Worm (Caenorhabditis elegans) whole organism, early embryonic: ENCODE results near the gene clec-144.

Experiments
- B0310.2 ChIP-seq: sonication (generic microtip); optimal IDR thresholded peaks from 2 replicates; lab custom pipeline; 2016; ENCODE audit warnings: mild to moderate bottlenecking, missing genetic modification characterization, missing compliant biosample characterization
- ama-1 ChIP-seq: fragments of 150-350 bp; optimal IDR thresholded peaks from 2 replicates; lab custom pipeline; 2014
- ets-7 ChIP-seq: sonication (generic microtip); optimal IDR thresholded peaks from 2 replicates; lab custom pipeline; 2016; ENCODE audit warnings: missing genotype, missing genetic modification characterization, missing compliant biosample characterization
- flt-1 ChIP-seq: fragments of 200-800 bp; sonication (Bioruptor generic); IDR thresholded peaks from 2 replicates; pipeline ENCODE4 v1.3.6; 2022; ENCODE audit warnings: missing genetic modification characterization, missing compliant biosample characterization
- hmbx-1 ChIP-seq: sonication (generic microtip); optimal IDR thresholded peaks from 2 replicates; lab custom pipeline; 2016; ENCODE audit warnings: mild to moderate bottlenecking, missing genetic modification characterization, missing compliant biosample characterization
- hmg-4 ChIP-seq: fragments of 200-800 bp; sonication (Bioruptor generic); optimal IDR thresholded peaks from 2 replicates; lab custom pipeline; 2018; ENCODE audit warnings: mild to moderate bottlenecking, missing genetic modification characterization, missing compliant biosample characterization
- hnd-1 ChIP-seq: sonication (generic microtip); optimal IDR thresholded peaks from 2 replicates; lab custom pipeline; 2016; ENCODE audit warnings: missing genetic modification characterization, missing compliant biosample characterization
- pes-1 ChIP-seq: fragments of 200-800 bp; sonication (Bioruptor generic); IDR thresholded peaks from 2 replicates; pipeline ENCODE4 v1.3.6; 2022; ENCODE audit warnings: missing genetic modification reagents, missing genetic modification characterization, missing compliant biosample characterization
- scrt-1 ChIP-seq: fragments of 200-800 bp; sonication (Bioruptor generic); IDR thresholded peaks from 2 replicates; pipeline ENCODE4 v1.3.6; 2022; ENCODE audit warnings: missing genetic modification characterization, missing compliant biosample characterization
- sea-1 ChIP-seq: fragments of 200-800 bp; sonication (Bioruptor generic); conservative IDR thresholded peaks from 2 replicates; pipeline ENCODE4 v1.3.6; 2022; ENCODE audit warnings: missing genetic modification characterization, missing compliant biosample characterization
- tbx-11 ChIP-seq: fragments of 200-800 bp; sonication (Bioruptor generic); IDR thresholded peaks from 2 replicates; pipeline ENCODE4 v1.3.6; 2022; ENCODE audit warnings: missing genetic modification characterization, missing compliant biosample characterization
- tbx-37 ChIP-seq: fragments of 200-800 bp; sonication (Bioruptor generic); conservative IDR thresholded peaks from 2 replicates; pipeline ENCODE4 v1.3.6; 2022; ENCODE audit warnings: missing genetic modification reagents, missing genetic modification characterization, missing compliant biosample characterization
- tra-4 ChIP-seq: sonication (generic microtip); optimal IDR thresholded peaks from 2 replicates; lab custom pipeline; 2017; ENCODE audit warnings: missing genetic modification characterization, missing compliant biosample characterization

DNA sequence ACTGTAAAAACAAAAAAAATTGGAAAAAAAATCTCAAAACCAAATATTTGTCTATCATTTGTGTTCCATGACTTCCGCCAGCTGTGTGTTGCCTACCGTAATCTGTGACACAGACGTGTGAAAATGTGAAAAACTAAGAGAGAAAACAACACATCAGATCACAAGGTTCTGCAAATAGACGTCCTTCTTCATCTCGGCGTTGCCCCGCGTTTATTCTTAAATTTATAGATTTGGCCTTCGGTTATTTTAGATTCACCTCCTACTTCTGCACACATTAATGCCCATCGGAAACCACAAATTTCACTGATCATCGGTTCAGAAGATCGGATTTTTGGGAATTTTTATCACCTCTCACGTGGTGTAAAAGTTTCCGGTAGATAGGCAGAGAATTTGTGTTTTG lies 6.7 kb upstream of the clec-144 start:
- TF ChIP-seq hmbx-1 (tag; lab: Kevin White, UChicago) (no peak), pes-1 (GFP tag; lab: Robert Waterston, UW) (no peak), flt-1 (GFP tag; lab: Robert Waterston, UW) (no peak), sea-1 (no peak), ama-1 (lab: Kevin White, UChicago) (no peak), scrt-1 (GFP tag; lab: Robert Waterston, UW) (no peak), tra-4 (tag; lab: Kevin White, UChicago) (no peak), tbx-11 (GFP tag; lab: Robert Waterston, UW) (no peak), B0310.2 (tag; lab: Kevin White, UChicago) (no peak), hnd-1 (tag; lab: Kevin White, UChicago) (no peak), tbx-37 (GFP tag; lab: Robert Waterston, UW) (no peak), ets-7 (tag; lab: Kevin White, UChicago) (no peak), hmg-4 (no peak)
